Worm (Caenorhabditis elegans) whole organism, young adult: ENCODE measurements around the gene sgk-1.

Experiments used
- B0261.1 ChIP-seq: sonication (generic microtip); optimal IDR thresholded peaks from 2 replicates; lab custom pipeline; 2016; ENCODE audit warnings: mild to moderate bottlenecking, missing genetic modification characterization, moderate library complexity, missing compliant biosample characterization
- C17E4.6 ChIP-seq: fragments of 200-800 bp; sonication (Bioruptor generic); IDR thresholded peaks from 2 replicates; pipeline ENCODE4 v1.3.6; 2022; ENCODE audit warnings: missing genetic modification reagents, missing genetic modification characterization, missing compliant biosample characterization
- D2030.7 ChIP-seq: fragments of 200-800 bp; sonication (Bioruptor generic); IDR thresholded peaks from 2 replicates; pipeline ENCODE4 v1.3.6; 2022; ENCODE audit warnings: missing genetic modification reagents, missing genetic modification characterization, missing compliant biosample characterization
- F23B12.7 ChIP-seq: sonication (generic microtip); optimal IDR thresholded peaks from 2 replicates; lab custom pipeline; 2017; ENCODE audit warnings: missing genetic modification characterization, mild to moderate bottlenecking, missing compliant biosample characterization, antibody characterized with exemption, moderate library complexity; ENCODE audit not compliant: insufficient read depth
- F33H1.4 ChIP-seq: fragments of 200-800 bp; sonication (Bioruptor generic); IDR thresholded peaks from 2 replicates; pipeline ENCODE4 v1.3.6; 2022; ENCODE audit warnings: missing genetic modification reagents, missing genetic modification characterization, missing compliant biosample characterization
- F55B11.4 ChIP-seq: sonication (generic microtip); optimal IDR thresholded peaks from 2 replicates; lab custom pipeline; 2016; ENCODE audit warnings: missing compliant biosample characterization, missing genetic modification characterization, borderline replicate concordance; ENCODE audit not compliant: insufficient read depth
- T07F8.4 ChIP-seq: sonication (generic microtip); optimal IDR thresholded peaks from 2 replicates; lab custom pipeline; 2016; ENCODE audit warnings: mild to moderate bottlenecking, missing genetic modification characterization, moderate library complexity, missing compliant biosample characterization
- Y56A3A.18 ChIP-seq: fragments of 200-800 bp; sonication (Bioruptor generic); IDR thresholded peaks from 2 replicates; pipeline ENCODE4 v1.3.6; 2022; ENCODE audit warnings: missing genetic modification reagents, missing genetic modification characterization, missing compliant biosample characterization
- Y95B8A.8 ChIP-seq: fragments of 200-800 bp; sonication (Bioruptor generic); IDR thresholded peaks from 2 replicates; pipeline ENCODE4 v1.3.6; 2022; ENCODE audit warnings: missing genetic modification reagents, missing genetic modification characterization, missing compliant biosample characterization
- ZK185.1 ChIP-seq: sonication (generic microtip); optimal IDR thresholded peaks from 2 replicates; lab custom pipeline; 2016; ENCODE audit warnings: mild to moderate bottlenecking, missing genetic modification characterization, missing compliant biosample characterization; ENCODE audit not compliant: poor library complexity, severe bottlenecking
- akir-1 ChIP-seq: fragments of 200-800 bp; sonication (Bioruptor generic); optimal IDR thresholded peaks from 2 replicates; lab custom pipeline; 2018; ENCODE audit warnings: mild to moderate bottlenecking, missing genetic modification characterization, moderate library complexity, missing compliant biosample characterization
- atf-7 ChIP-seq: sonication (generic microtip); optimal IDR thresholded peaks from 2 replicates; lab custom pipeline; 2017; ENCODE audit warnings: mild to moderate bottlenecking, missing genetic modification characterization, missing compliant biosample characterization
- attf-6 ChIP-seq: fragments of 200-800 bp; sonication (Bioruptor generic); IDR thresholded peaks from 2 replicates; pipeline ENCODE4 v1.3.6; 2022; ENCODE audit warnings: missing genetic modification reagents, missing genetic modification characterization, missing compliant biosample characterization
- ceh-100 ChIP-seq: fragments of 200-800 bp; sonication (Bioruptor generic); IDR thresholded peaks from 2 replicates; pipeline ENCODE4 v1.3.6; 2022; ENCODE audit warnings: missing genetic modification reagents, missing genetic modification characterization, missing compliant biosample characterization
- ceh-91 ChIP-seq: fragments of 200-800 bp; sonication (Bioruptor generic); IDR thresholded peaks from 2 replicates; pipeline ENCODE4 v1.3.6; 2022; ENCODE audit warnings: missing genetic modification reagents, missing genetic modification characterization, missing compliant biosample characterization
- chd-7 ChIP-seq: sonication (generic microtip); optimal IDR thresholded peaks from 2 replicates; lab custom pipeline; 2016; ENCODE audit warnings: mild to moderate bottlenecking, missing genetic modification characterization, moderate library complexity, missing compliant biosample characterization
- die-1 ChIP-seq: sonication (generic microtip); optimal IDR thresholded peaks from 2 replicates; lab custom pipeline; 2016; ENCODE audit warnings: missing genotype, mild to moderate bottlenecking, missing genetic modification characterization, missing compliant biosample characterization
- dox-1 ChIP-seq: fragments of 200-800 bp; sonication (Bioruptor generic); IDR thresholded peaks from 2 replicates; pipeline ENCODE4 v1.3.6; 2022; ENCODE audit warnings: missing genetic modification reagents, missing genetic modification characterization, missing compliant biosample characterization
- dpl-1 ChIP-seq: fragments of 150-350 bp; optimal IDR thresholded peaks from 2 replicates; lab custom pipeline; 2014; ENCODE audit warnings: missing biosample characterization, missing genetic modification reagents, missing genetic modification characterization
- egl-44 ChIP-seq: fragments of 200-800 bp; sonication (Bioruptor generic); IDR thresholded peaks from 2 replicates; pipeline ENCODE4 v1.3.6; 2022; ENCODE audit warnings: missing genetic modification reagents, missing genetic modification characterization, missing compliant biosample characterization
- ekl-4 ChIP-seq: fragments of 200-800 bp; sonication (Bioruptor generic); IDR thresholded peaks from 2 replicates; pipeline ENCODE4 v1.3.6; 2022; ENCODE audit warnings: missing genetic modification reagents, missing genetic modification characterization, missing compliant biosample characterization
- fkh-3 ChIP-seq: sonication (generic microtip); optimal IDR thresholded peaks from 2 replicates; lab custom pipeline; 2016; ENCODE audit warnings: mild to moderate bottlenecking, missing genetic modification characterization, missing compliant biosample characterization
- him-1 ChIP-seq: sonication (generic microtip); optimal IDR thresholded peaks from 2 replicates; lab custom pipeline; 2016; ENCODE audit warnings: missing genotype, missing genetic modification reagents, missing genetic modification characterization, missing compliant biosample characterization
- hlh-12 ChIP-seq: sonication (generic microtip); optimal IDR thresholded peaks from 2 replicates; lab custom pipeline; 2016; ENCODE audit warnings: missing genetic modification characterization, missing compliant biosample characterization
- hmg-1.2 ChIP-seq: fragments of 200-800 bp; sonication (Bioruptor generic); IDR thresholded peaks from 2 replicates; pipeline ENCODE4 v1.3.6; 2022; ENCODE audit warnings: missing genetic modification reagents, missing genetic modification characterization, missing compliant biosample characterization
- hrde-1 ChIP-seq: sonication (generic microtip); optimal IDR thresholded peaks from 2 replicates; lab custom pipeline; 2016; ENCODE audit warnings: missing genetic modification characterization, mild to moderate bottlenecking, missing compliant biosample characterization, moderate library complexity, missing genotype, missing genetic modification reagents, borderline replicate concordance
- hsf-1 ChIP-seq: fragments of 200-800 bp; sonication (Bioruptor generic); IDR thresholded peaks from 2 replicates; pipeline ENCODE4 v1.3.6; 2022; ENCODE audit warnings: missing genetic modification reagents, missing genetic modification characterization, missing compliant biosample characterization
- lag-1 ChIP-seq: fragments of 200-800 bp; sonication (Bioruptor generic); IDR thresholded peaks from 2 replicates; pipeline ENCODE4 v1.3.6; 2022; ENCODE audit warnings: missing genetic modification reagents, missing genetic modification characterization, missing compliant biosample characterization
- lin-26 ChIP-seq: fragments of 200-800 bp; sonication (Bioruptor generic); IDR thresholded peaks from 2 replicates; pipeline ENCODE4 v1.3.6; 2022; ENCODE audit warnings: missing genetic modification reagents, missing genetic modification characterization, missing compliant biosample characterization
- lin-35 ChIP-seq, 3 experiments: fragments of 150-350 bp in 2 of 3; sonication (generic microtip) in 1 of 3; optimal IDR thresholded peaks; 2 replicates each; lab custom pipeline; 2014 to 2018; ENCODE audit warnings: missing biosample characterization in 3 of 3, missing genetic modification characterization in 3 of 3, missing genetic modification reagents in 3 of 3
- madf-6 ChIP-seq: fragments of 200-800 bp; sonication (Bioruptor generic); IDR thresholded peaks from 2 replicates; pipeline ENCODE4 v1.3.6; 2022; ENCODE audit warnings: missing genetic modification reagents, missing genetic modification characterization, missing compliant biosample characterization
- nfyb-1 ChIP-seq: fragments of 200-800 bp; sonication (Bioruptor generic); IDR thresholded peaks from 2 replicates; pipeline ENCODE4 v1.3.6; 2022; ENCODE audit warnings: missing genetic modification reagents, missing genetic modification characterization, missing compliant biosample characterization
- nhr-80 ChIP-seq: sonication (generic microtip); optimal IDR thresholded peaks from 2 replicates; lab custom pipeline; 2016; ENCODE audit warnings: missing genetic modification characterization, missing compliant biosample characterization
- nhr-90 ChIP-seq: sonication (generic microtip); optimal IDR thresholded peaks from 2 replicates; lab custom pipeline; 2016; ENCODE audit warnings: missing genotype, mild to moderate bottlenecking, missing genetic modification characterization, missing compliant biosample characterization
- pbrm-1 ChIP-seq: fragments of 200-800 bp; sonication (Bioruptor generic); IDR thresholded peaks from 2 replicates; pipeline ENCODE4 v1.3.6; 2022; ENCODE audit warnings: missing genetic modification reagents, missing genetic modification characterization, missing compliant biosample characterization
- pha-4 ChIP-seq: fragments of 150-350 bp; sonication (generic microtip); optimal IDR thresholded peaks from 2 replicates; lab custom pipeline; 2014; ENCODE audit warnings: missing biosample characterization, missing genetic modification reagents, missing genetic modification characterization
- rpc-1 ChIP-seq, 2 experiments: fragments of 150-350 bp in 1 of 2; sonication (generic microtip) in 1 of 2; optimal IDR thresholded peaks; 2 replicates each; lab custom pipeline; 2014 to 2018; ENCODE audit warnings: missing biosample characterization in 1 of 2, missing genetic modification characterization in 1 of 2, missing genetic modification reagents in 1 of 2, missing genotype in 1 of 2
- sea-2 ChIP-seq: fragments of 200-800 bp; sonication (Bioruptor generic); IDR thresholded peaks from 2 replicates; pipeline ENCODE4 v1.3.6; 2022; ENCODE audit warnings: missing genetic modification characterization, missing compliant biosample characterization
- snpc-1.3 ChIP-seq: sonication (generic microtip); optimal IDR thresholded peaks from 2 replicates; lab custom pipeline; 2017; ENCODE audit warnings: missing genetic modification characterization, mild to moderate bottlenecking, missing compliant biosample characterization, antibody characterized with exemption, moderate library complexity, missing genotype, missing genetic modification reagents; ENCODE audit not compliant: insufficient read depth
- snpc-4 ChIP-seq, 5 experiments: fragments of 150-350 bp in 1 of 5; sonication (generic microtip) in 4 of 5; optimal IDR thresholded peaks; 2 replicates each; lab custom pipeline; 2014 to 2018; ENCODE audit warnings: missing genetic modification characterization in 5 of 5, missing biosample characterization in 3 of 5, antibody characterized with exemption in 2 of 5, mild to moderate bottlenecking in 2 of 5, missing compliant biosample characterization in 2 of 5, missing genotype in 2 of 5, moderate library complexity in 2 of 5, missing genetic modification reagents in 1 of 5
- somi-1 ChIP-seq: fragments of 200-800 bp; sonication (Bioruptor generic); optimal IDR thresholded peaks from 2 replicates; lab custom pipeline; 2018; ENCODE audit warnings: mild to moderate bottlenecking, missing genetic modification characterization, missing compliant biosample characterization
- tbp1 ChIP-seq: fragments of 200-800 bp; sonication (Bioruptor generic); optimal IDR thresholded peaks from 2 replicates; lab custom pipeline; 2018; ENCODE audit warnings: mild to moderate bottlenecking, missing genetic modification characterization, missing compliant biosample characterization
- tbx-9 ChIP-seq: sonication (generic microtip); optimal IDR thresholded peaks from 2 replicates; lab custom pipeline; 2016; ENCODE audit warnings: borderline replicate concordance, missing genetic modification characterization, inconsistent platforms, missing compliant biosample characterization
- ztf-22 ChIP-seq: fragments of 200-800 bp; sonication (Bioruptor generic); optimal IDR thresholded peaks from 2 replicates; lab custom pipeline; 2018; ENCODE audit warnings: mild to moderate bottlenecking, missing genetic modification characterization, moderate library complexity, missing compliant biosample characterization

The sgk-1 gene

DNA sequence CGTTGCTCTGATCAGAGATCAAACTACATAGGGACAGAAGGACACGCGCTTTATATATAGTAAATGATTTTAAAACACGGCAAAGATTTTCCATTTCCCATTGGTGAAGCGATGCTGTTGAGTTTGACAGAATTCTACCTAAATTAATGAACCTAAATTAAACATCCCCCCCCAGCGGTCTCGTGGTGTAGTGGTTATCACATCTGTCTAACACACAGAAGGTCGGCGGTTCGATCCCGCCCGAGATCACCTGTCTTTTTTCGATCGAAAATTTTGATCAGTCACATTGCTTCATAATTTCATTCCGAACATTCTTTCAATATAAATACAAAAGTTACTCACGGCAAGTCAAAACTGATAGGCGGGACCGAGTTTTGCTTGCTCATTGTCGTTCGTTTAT lies 37.3 kb upstream of the sgk-1 start:
- TF ChIP-seq nhr-80 (tag; lab: Kevin White, UChicago) (peak; percentile 2), D2030.7 (GFP tag; lab: Robert Waterston, UW) (peak; percentile 74), snpc-4 (GFP tag; optimal IDR thresholded peaks at IDR 0.05; lab: Kevin White, UChicago) (peak; percentile 38), snpc-4 (tag; optimal IDR thresholded peaks at IDR 0.05; lab: Kevin White, UChicago) (peak in 2 of 4 experiments; percentile 51 to 78), hrde-1 (tag; lab: Kevin White, UChicago) (peak; percentile 31), die-1 (peak; percentile 52), lin-26 (GFP tag; lab: Robert Waterston, UW) (peak; percentile 48; the same call in 1 of the 2 replicates), attf-6 (GFP tag; lab: Robert Waterston, UW) (0 out of 2 replicates have a peak, but pooled peaks have one; percentile 36), pbrm-1 (GFP tag; lab: Robert Waterston, UW) (peak; percentile 70), hmg-1.2 (GFP tag; lab: Robert Waterston, UW) (peak; percentile 54), nfyb-1 (GFP tag; lab: Robert Waterston, UW) (peak; percentile 51; the same call in 1 of the 2 replicates), dox-1 (GFP tag; lab: Robert Waterston, UW) (peak; percentile 62), madf-6 (GFP tag; lab: Robert Waterston, UW) (peak; percentile 37; the same call in 1 of the 2 replicates), Y56A3A.18 (0 out of 2 replicates have a peak, but pooled peaks have one; percentile 39), tbp1 (peak; percentile 86), ZK185.1 (tag; lab: Kevin White, UChicago) (peak; percentile 50), nhr-90 (tag; lab: Kevin White, UChicago) (peak; percentile 21), B0261.1 (tag; lab: Kevin White, UChicago) (peak; percentile 64), rpc-1 (optimal IDR thresholded peaks at IDR 0.05; lab: Kevin White, UChicago) (peak; percentile 67), rpc-1 (tag; optimal IDR thresholded peaks at IDR 0.05; lab: Kevin White, UChicago) (peak; percentile 68)

- no peak; the same call in none of the 2 replicates for TF ChIP-seq D2030.7 (GFP tag; lab: Robert Waterston, UW)
- TF ChIP-seq ekl-4 (GFP tag; lab: Robert Waterston, UW) = no peak
- no peak for TF ChIP-seq akir-1 (GFP tag; lab: Kevin White, UChicago)
- no peak for TF ChIP-seq pha-4
- peak; percentile 50; the same call in 1 of the 2 replicates for TF ChIP-seq dox-1 (GFP tag; lab: Robert Waterston, UW)
- TF ChIP-seq snpc-1.3 (tag; lab: Kevin White, UChicago) = peak; percentile 59
- peak; percentile 82 for TF ChIP-seq rpc-1 (optimal IDR thresholded peaks at IDR 0.05; lab: Kevin White, UChicago)
- peak; percentile 91 for TF ChIP-seq rpc-1 (tag; optimal IDR thresholded peaks at IDR 0.05; lab: Kevin White, UChicago)
- TF ChIP-seq ceh-100 = no peak
- TF ChIP-seq somi-1 (GFP tag; lab: Kevin White, UChicago) = peak; percentile 13
- no peak for TF ChIP-seq sea-2 (GFP tag; lab: Robert Waterston, UW)
- peak; percentile 79 for TF ChIP-seq nhr-90 (tag; lab: Kevin White, UChicago)
- no peak for TF ChIP-seq ztf-22 (GFP tag; lab: Kevin White, UChicago)
- no peak for TF ChIP-seq F55B11.4
- TF ChIP-seq hsf-1 = no peak
- peak in 1 of 3 experiments; percentile 32 for TF ChIP-seq lin-35 (GFP tag; optimal IDR thresholded peaks at IDR 0.05; lab: Kevin White, UChicago)
- no peak for TF ChIP-seq dpl-1 (GFP tag; lab: Kevin White, UChicago)
- TF ChIP-seq him-1 (tag; lab: Kevin White, UChicago) = peak; percentile 63
- no peak for TF ChIP-seq C17E4.6 (GFP tag; lab: Robert Waterston, UW)
- no peak for TF ChIP-seq ceh-91
- TF ChIP-seq hlh-12 (tag; lab: Kevin White, UChicago) = peak; percentile 4
- no peak for TF ChIP-seq Y95B8A.8
- peak; percentile 67; the same call in 1 of the 2 replicates for TF ChIP-seq pbrm-1 (GFP tag; lab: Robert Waterston, UW)
- TF ChIP-seq F33H1.4 = no peak
- TF ChIP-seq tbx-9 (tag; lab: Kevin White, UChicago) = no peak
- peak; percentile 88 for TF ChIP-seq B0261.1 (tag; lab: Kevin White, UChicago)
- no peak for TF ChIP-seq fkh-3 (tag; lab: Kevin White, UChicago)
- TF ChIP-seq chd-7 (tag; lab: Kevin White, UChicago) = no peak
- peak; percentile 73; the same call in 1 of the 2 replicates for TF ChIP-seq egl-44 (GFP tag; lab: Robert Waterston, UW)
- TF ChIP-seq atf-7 (tag; lab: Kevin White, UChicago) = peak; percentile 25
- TF ChIP-seq F23B12.7 (tag; lab: Kevin White, UChicago) = peak; percentile 68
- no peak for TF ChIP-seq lag-1 (GFP tag; lab: Robert Waterston, UW)
- no peak for TF ChIP-seq T07F8.4 (tag; lab: Kevin White, UChicago)
Observed at ce11 chrX:16298173-16298572, 36.3 kb upstream of the sgk-1 start.
